ENCODE assay signal across 5 fruit fly cellular contexts in the genomic region with DNA sequence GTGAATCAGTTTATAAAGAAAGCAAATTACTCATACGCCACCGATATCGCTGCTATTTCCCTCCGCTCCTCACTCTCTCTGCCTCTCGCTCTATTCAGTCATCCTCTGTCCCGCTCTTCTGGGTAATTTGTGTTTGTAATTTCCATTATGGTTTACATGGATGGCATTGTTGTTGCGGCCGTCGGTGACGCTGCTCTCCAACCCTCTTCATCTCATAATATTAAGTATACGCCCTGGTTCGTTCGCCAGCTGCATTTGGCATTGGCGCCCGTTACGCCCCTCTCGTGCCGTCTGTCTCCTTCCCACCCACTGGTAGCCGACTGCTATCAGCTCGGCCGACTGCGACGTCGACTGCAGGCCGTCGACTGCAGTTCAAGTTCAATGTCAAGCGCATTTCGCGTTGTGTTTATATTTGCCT.
TF ChIP-seq lines count a peak whose summit lies in the region.

No protein-coding gene starts in this region.

- TF ChIP-seq CTCF in whole organism, embryonic (GFP tag; optimal IDR thresholded peaks at IDR 0.05; lab: Kevin White, UChicago) = no peak

TF ChIP-seq in whole organism, adult, 20 proteins besides CTCF, POLR2A, EP300 and RAD21:
- TF ChIP-seq cnc (optimal IDR thresholded peaks at IDR 0.05; lab: Kevin White, UChicago) (no peak), Clk (GFP tag; optimal IDR thresholded peaks at IDR 0.05; lab: Kevin White, UChicago) (peak; percentile 26), CG7101 (tag; optimal IDR thresholded peaks at IDR 0.05; lab: Kevin White, UChicago) (peak; percentile 39), kay (GFP tag; lab: Kevin White, UChicago; ENCODE audit: borderline replicate concordance) (peak; percentile 99), CG12768 (GFP tag; optimal IDR thresholded peaks at IDR 0.05; lab: Kevin White, UChicago) (peak; percentile 81), Mnt (GFP tag; optimal IDR thresholded peaks at IDR 0.05; lab: Kevin White, UChicago) (peak; percentile 74), ovo (GFP tag; optimal IDR thresholded peaks at IDR 0.05; lab: Kevin White, UChicago) (peak; percentile 70), CG33017 (tag; optimal IDR thresholded peaks at IDR 0.05; lab: Kevin White, UChicago) (peak; percentile 20), toe (GFP tag; optimal IDR thresholded peaks at IDR 0.05; lab: Kevin White, UChicago) (no peak), CG5204 (GFP tag; optimal IDR thresholded peaks at IDR 0.05; lab: Kevin White, UChicago) (no peak), CG7045 (GFP tag; optimal IDR thresholded peaks at IDR 0.05; lab: Kevin White, UChicago) (peak; percentile 40), tj (GFP tag; optimal IDR thresholded peaks at IDR 0.05; lab: Kevin White, UChicago) (peak; percentile 39), pad (GFP tag; optimal IDR thresholded peaks at IDR 0.05; lab: Kevin White, UChicago) (peak; percentile 49), CG14711 (tag; optimal IDR thresholded peaks at IDR 0.05; lab: Kevin White, UChicago) (no peak), Hr96 (GFP tag; optimal IDR thresholded peaks at IDR 0.05; lab: Kevin White, UChicago) (peak; percentile 13), cic (GFP tag; optimal IDR thresholded peaks at IDR 0.05; lab: Kevin White, UChicago) (peak; percentile 99), CG11617 (GFP tag; optimal IDR thresholded peaks at IDR 0.05; lab: Kevin White, UChicago) (peak; percentile 50)

TF ChIP-seq in whole organism, embryonic, 481 proteins besides CTCF, POLR2A, EP300 and RAD21 (continues in another document):
- TF ChIP-seq Trl (optimal IDR thresholded peaks at IDR 0.05; lab: Kevin White, UChicago) (peak in 1 of 2 experiments; percentile 7), Trl (GFP tag; optimal IDR thresholded peaks at IDR 0.05; lab: Kevin White, UChicago) (no peak), Dbx (GFP tag; IDR thresholded peaks at IDR 0.05; lab: Robert Waterston, UW) (0 out of 3 replicates have a peak, but pooled peaks have one; percentile 9), toy (GFP tag; IDR thresholded peaks at IDR 0.05; lab: Robert Waterston, UW) (0 out of 2 replicates have a peak, but pooled peaks have one; percentile 10), rib (GFP tag; IDR thresholded peaks at IDR 0.05; lab: Robert Waterston, UW) (0 out of 2 replicates have a peak, but pooled peaks have one; percentile 37), CG4282 (GFP tag; optimal IDR thresholded peaks at IDR 0.05; lab: Kevin White, UChicago) (no peak), kay (GFP tag; optimal IDR thresholded peaks at IDR 0.05; lab: Kevin White, UChicago) (no peak), z (GFP tag; IDR thresholded peaks at IDR 0.05; lab: Robert Waterston, UW) (no peak), CG12769 (tag; optimal IDR thresholded peaks at IDR 0.05; lab: Kevin White, UChicago) (peak; percentile 7), cwo (GFP tag; optimal IDR thresholded peaks at IDR 0.05; lab: Kevin White, UChicago) (peak; percentile 33), Adf1 (GFP tag; IDR thresholded peaks at IDR 0.05; lab: Robert Waterston, UW) (peak; percentile 61), lab (GFP tag; optimal IDR thresholded peaks at IDR 0.05; lab: Kevin White, UChicago) (peak; percentile 25), gro (GFP tag; optimal IDR thresholded peaks at IDR 0.05; lab: Kevin White, UChicago) (no peak), dysf (GFP tag; IDR thresholded peaks at IDR 0.05; lab: Robert Waterston, UW) (0 out of 3 replicates have a peak, but pooled peaks have one; percentile 7), CG1832 (GFP tag; optimal IDR thresholded peaks at IDR 0.05; lab: Kevin White, UChicago) (peak; percentile 42)

TF ChIP-seq in whole organism, prepupa, 60 proteins besides CTCF, POLR2A, EP300 and RAD21:
- TF ChIP-seq OdsH (GFP tag; optimal IDR thresholded peaks at IDR 0.05; lab: Kevin White, UChicago) = no peak
- TF ChIP-seq Met (GFP tag; optimal IDR thresholded peaks at IDR 0.05; lab: Kevin White, UChicago) = peak; percentile 3
- TF ChIP-seq Eip78C (GFP tag; lab: Kevin White, UChicago) = peak; percentile 67
- peak; percentile 55 for TF ChIP-seq Sox14 (GFP tag; optimal IDR thresholded peaks at IDR 0.05; lab: Kevin White, UChicago)
- TF ChIP-seq CG32006 (GFP tag; optimal IDR thresholded peaks at IDR 0.05; lab: Kevin White, UChicago) = no peak
- TF ChIP-seq svp (GFP tag; lab: Kevin White, UChicago) = peak; percentile 96
- TF ChIP-seq vri (GFP tag; optimal IDR thresholded peaks at IDR 0.05; lab: Kevin White, UChicago) = peak; percentile 92
- peak; percentile 11 for TF ChIP-seq CG16779 (tag; optimal IDR thresholded peaks at IDR 0.05; lab: Kevin White, UChicago)
- peak; percentile 51 for TF ChIP-seq Eip75B (GFP tag; optimal IDR thresholded peaks at IDR 0.05; lab: Kevin White, UChicago)
- TF ChIP-seq Hr38 (GFP tag; optimal IDR thresholded peaks at IDR 0.05; lab: Kevin White, UChicago) = no peak
- peak in 1 of 2 experiments; percentile 29 for TF ChIP-seq ss (GFP tag; optimal IDR thresholded peaks at IDR 0.05; lab: Kevin White, UChicago)

TF ChIP-seq in whole organism, pupa, 21 proteins besides CTCF, POLR2A, EP300 and RAD21:
- peak; percentile 52 for TF ChIP-seq CG13204 (GFP tag; optimal IDR thresholded peaks at IDR 0.05; lab: Kevin White, UChicago)
- TF ChIP-seq gl (tag; optimal IDR thresholded peaks at IDR 0.05; lab: Kevin White, UChicago) = no peak
- TF ChIP-seq CG8159 (tag; optimal IDR thresholded peaks at IDR 0.05; lab: Kevin White, UChicago) = no peak
- peak; percentile 97 for TF ChIP-seq EcR (GFP tag; optimal IDR thresholded peaks at IDR 0.05; lab: Kevin White, UChicago)
- no peak for TF ChIP-seq Snoo (tag; optimal IDR thresholded peaks at IDR 0.05; lab: Kevin White, UChicago)

TF ChIP-seq in whole organism, wandering third instar larva, 38 proteins besides CTCF, POLR2A, EP300 and RAD21:
- TF ChIP-seq rgr (GFP tag; optimal IDR thresholded peaks at IDR 0.05; lab: Kevin White, UChicago) (peak; percentile 4), CrebA (GFP tag; optimal IDR thresholded peaks at IDR 0.05; lab: Kevin White, UChicago; ENCODE audit: borderline replicate concordance) (peak; percentile 36), fru (GFP tag; optimal IDR thresholded peaks at IDR 0.05; lab: Kevin White, UChicago) (peak; percentile 49), usp (GFP tag; optimal IDR thresholded peaks at IDR 0.05; lab: Kevin White, UChicago) (no peak), Hnf4 (GFP tag; optimal IDR thresholded peaks at IDR 0.05; lab: Kevin White, UChicago) (peak; percentile 70), Jra (GFP tag; optimal IDR thresholded peaks at IDR 0.05; lab: Kevin White, UChicago) (peak; percentile 85), br (GFP tag; optimal IDR thresholded peaks at IDR 0.05; lab: Kevin White, UChicago) (peak; percentile 45), dsf (GFP tag; optimal IDR thresholded peaks at IDR 0.05; lab: Kevin White, UChicago; ENCODE audit: borderline replicate concordance) (no peak), dl (GFP tag; optimal IDR thresholded peaks at IDR 0.05; lab: Kevin White, UChicago; ENCODE audit: insufficient read depth in 1 of 2, partially characterized antibody in 2 of 2) (peak in 1 of 2 experiments; percentile 6), Abd-B (GFP tag; optimal IDR thresholded peaks at IDR 0.05; lab: Kevin White, UChicago) (no peak), psq (GFP tag; optimal IDR thresholded peaks at IDR 0.05; lab: Kevin White, UChicago) (peak; percentile 19), dmrt93B (GFP tag; optimal IDR thresholded peaks at IDR 0.05; lab: Kevin White, UChicago) (no peak), Vsx2 (GFP tag; optimal IDR thresholded peaks at IDR 0.05; lab: Kevin White, UChicago; ENCODE audit: partially characterized antibody) (no peak), sage (GFP tag; optimal IDR thresholded peaks at IDR 0.05; lab: Kevin White, UChicago) (no peak), Hr78 (GFP tag; optimal IDR thresholded peaks at IDR 0.05; lab: Kevin White, UChicago) (no peak), brk (GFP tag; optimal IDR thresholded peaks at IDR 0.05; lab: Kevin White, UChicago) (peak; percentile 42), OdsH (GFP tag; optimal IDR thresholded peaks at IDR 0.05; lab: Kevin White, UChicago) (no peak), jim (GFP tag; optimal IDR thresholded peaks at IDR 0.05; lab: Kevin White, UChicago) (no peak), CG32264 (GFP tag; optimal IDR thresholded peaks at IDR 0.05; lab: Kevin White, UChicago) (peak; percentile 14), Rel (GFP tag; optimal IDR thresholded peaks at IDR 0.05; lab: Kevin White, UChicago) (no peak), Rel (tag; optimal IDR thresholded peaks at IDR 0.05; lab: Kevin White, UChicago) (peak; percentile 85), Dfd (GFP tag; optimal IDR thresholded peaks at IDR 0.05; lab: Kevin White, UChicago) (no peak), lola (GFP tag; optimal IDR thresholded peaks at IDR 0.05; lab: Kevin White, UChicago) (no peak), Dif (GFP tag; optimal IDR thresholded peaks at IDR 0.05; lab: Kevin White, UChicago; ENCODE audit: partially characterized antibody) (no peak), Hr83 (GFP tag; optimal IDR thresholded peaks at IDR 0.05; lab: Kevin White, UChicago; ENCODE audit: poor library complexity, severe bottlenecking) (peak; percentile 58), Myc (optimal IDR thresholded peaks at IDR 0.05; lab: Kevin White, UChicago) (no peak), GATAd (GFP tag; optimal IDR thresholded peaks at IDR 0.05; lab: Kevin White, UChicago) (peak; percentile 23), woc (GFP tag; optimal IDR thresholded peaks at IDR 0.05; lab: Kevin White, UChicago) (no peak), HLH106 (tag; optimal IDR thresholded peaks at IDR 0.05; lab: Kevin White, UChicago) (peak; percentile 19), CG9705 (GFP tag; optimal IDR thresholded peaks at IDR 0.05; lab: Kevin White, UChicago) (no peak), N (GFP tag; optimal IDR thresholded peaks at IDR 0.05; lab: Kevin White, UChicago) (no peak), ey (GFP tag; optimal IDR thresholded peaks at IDR 0.05; lab: Kevin White, UChicago) (no peak), foxo (GFP tag; optimal IDR thresholded peaks at IDR 0.05; lab: Kevin White, UChicago) (peak in 1 of 2 experiments; percentile 30), tai (GFP tag; optimal IDR thresholded peaks at IDR 0.05; lab: Kevin White, UChicago) (peak; percentile 53), h (GFP tag; optimal IDR thresholded peaks at IDR 0.05; lab: Kevin White, UChicago) (peak; percentile 67), Mio (GFP tag; optimal IDR thresholded peaks at IDR 0.05; lab: Kevin White, UChicago) (no peak), Sp1 (GFP tag; optimal IDR thresholded peaks at IDR 0.05; lab: Kevin White, UChicago) (peak; percentile 39), sv (GFP tag; optimal IDR thresholded peaks at IDR 0.05; lab: Kevin White, UChicago) (no peak), pan (optimal IDR thresholded peaks at IDR 0.05; lab: Kevin White, UChicago) (no peak)
